Worm (Caenorhabditis elegans) whole organism, L4/young adult: ENCODE data around the gene tnt-4.

ENCODE experiments used
- dao-5 ChIP-seq: sonication (generic microtip); optimal IDR thresholded peaks from 2 replicates; lab custom pipeline; 2016; ENCODE audit warnings: missing genotype, missing genetic modification characterization, moderate library complexity, missing compliant biosample characterization
- him-1 ChIP-seq: sonication (generic microtip); optimal IDR thresholded peaks from 2 replicates; lab custom pipeline; 2016; ENCODE audit warnings: missing genotype, missing genetic modification reagents, missing genetic modification characterization, missing compliant biosample characterization

- TF ChIP-seq dao-5 (no peak), him-1 (no peak)
Measured at ce11 chrV:1998358-1998757, 5.6 kb upstream of the tnt-4 start.
